Fruit fly (Drosophila melanogaster) whole organism, embryonic: ENCODE measurements around the gene Ret.
A peak's percentile ranks its signal among the peaks of the same experiment; 100 is the strongest.

Source experiments
- CG10209 ChIP-seq: fragments of 200-800 bp; sonication (Bioruptor generic); optimal IDR thresholded peaks from 3 replicates; lab custom pipeline; 2017; ENCODE audit warnings: missing biosample characterization, mild to moderate bottlenecking, missing genetic modification characterization, missing genetic modification reagents
- CG1024 ChIP-seq: fragments of 200-800 bp; sonication (Bioruptor generic); IDR thresholded peaks from 2 replicates; pipeline ENCODE4 v1.3.6; 2022; ENCODE audit warnings: missing biosample characterization, missing genetic modification characterization
- CG10274 ChIP-seq: fragments of 200-800 bp; sonication (Bioruptor generic); optimal IDR thresholded peaks from 3 replicates; lab custom pipeline; 2017; ENCODE audit warnings: missing biosample characterization, mild to moderate bottlenecking, missing genetic modification characterization
- CG10462 ChIP-seq: fragments of 200-800 bp; sonication (Bioruptor generic); optimal IDR thresholded peaks from 2 replicates; lab custom pipeline; 2016; ENCODE audit warnings: missing biosample characterization, missing genetic modification characterization
- CG11504 ChIP-seq: fragments of 200-800 bp; sonication (Bioruptor generic); optimal IDR thresholded peaks from 3 replicates; lab custom pipeline; 2019; ENCODE audit warnings: missing biosample characterization, mild to moderate bottlenecking, missing genetic modification characterization, moderate library complexity
- CG11560 ChIP-seq: fragments of 200-800 bp; sonication (Bioruptor generic); IDR thresholded peaks from 3 replicates; pipeline ENCODE4 v1.3.6; 2022; ENCODE audit warnings: missing biosample characterization, missing genetic modification characterization
- CG13123 ChIP-seq: fragments of 200-800 bp; sonication (Bioruptor generic); optimal IDR thresholded peaks from 2 replicates; lab custom pipeline; 2016; ENCODE audit warnings: missing biosample characterization, missing genetic modification characterization
- CG13894 ChIP-seq: fragments of 200-800 bp; sonication (Bioruptor generic); optimal IDR thresholded peaks from 3 replicates; lab custom pipeline; 2018; ENCODE audit warnings: missing biosample characterization, mild to moderate bottlenecking, missing genetic modification characterization, moderate library complexity
- CG14710 ChIP-seq: fragments of 200-800 bp; sonication (Bioruptor generic); optimal IDR thresholded peaks from 3 replicates; lab custom pipeline; 2019; ENCODE audit warnings: missing biosample characterization, mild to moderate bottlenecking, missing genetic modification characterization, moderate library complexity
- CG1602 ChIP-seq: fragments of 200-800 bp; sonication (Bioruptor generic); optimal IDR thresholded peaks from 3 replicates; lab custom pipeline; 2016; ENCODE audit warnings: missing biosample characterization, missing genetic modification characterization
- CG16779 ChIP-seq: fragments of 200-800 bp; sonication (Bioruptor generic); IDR thresholded peaks from 2 replicates; pipeline ENCODE4 v1.3.6; 2022; ENCODE audit warnings: missing biosample characterization, missing genetic modification characterization
- CG16813 ChIP-seq: fragments of 200-800 bp; sonication (Bioruptor generic); IDR thresholded peaks from 3 replicates; pipeline ENCODE4 v1.3.6; 2022; ENCODE audit warnings: missing biosample characterization, missing genetic modification characterization; ENCODE audit not compliant: partially characterized antibody
- CG17829 ChIP-seq: fragments of 200-800 bp; optimal IDR thresholded peaks from 2 replicates; lab custom pipeline; 2019; ENCODE audit warnings: missing biosample characterization, mild to moderate bottlenecking, missing genetic modification characterization, moderate library complexity
- CG1832 ChIP-seq: fragments of 200-800 bp; sonication (Bioruptor generic); optimal IDR thresholded peaks from 2 replicates; lab custom pipeline; 2017; ENCODE audit warnings: missing biosample characterization, mild to moderate bottlenecking, missing genetic modification characterization, inconsistent platforms
- CG18476 ChIP-seq: fragments of 200-800 bp; sonication (Bioruptor generic); optimal IDR thresholded peaks from 2 replicates; lab custom pipeline; 2016; ENCODE audit warnings: missing biosample characterization, mild to moderate bottlenecking, missing genetic modification characterization
- CG2199 ChIP-seq: fragments of 200-800 bp; sonication (Bioruptor generic); IDR thresholded peaks from 3 replicates; pipeline ENCODE4 v1.3.6; 2022; ENCODE audit warnings: missing biosample characterization, missing genetic modification characterization
- CG2712 ChIP-seq: fragments of 200-800 bp; optimal IDR thresholded peaks from 3 replicates; lab custom pipeline; 2019; ENCODE audit warnings: missing biosample characterization, mild to moderate bottlenecking, missing genetic modification characterization, moderate library complexity
- CG3065 ChIP-seq: fragments of 200-800 bp; sonication (Bioruptor generic); optimal IDR thresholded peaks from 2 replicates; lab custom pipeline; 2016; ENCODE audit warnings: missing biosample characterization, missing genetic modification characterization
- CG3407 ChIP-seq: fragments of 200-800 bp; sonication (Bioruptor generic); optimal IDR thresholded peaks from 2 replicates; lab custom pipeline; 2018; ENCODE audit warnings: missing biosample characterization, mild to moderate bottlenecking, missing genetic modification characterization
- CG4820 ChIP-seq: fragments of 200-800 bp; sonication (Bioruptor generic); optimal IDR thresholded peaks from 3 replicates; lab custom pipeline; 2016; ENCODE audit warnings: missing biosample characterization, missing genetic modification characterization
- CG4854 ChIP-seq: fragments of 200-800 bp; sonication (Bioruptor generic); optimal IDR thresholded peaks from 2 replicates; lab custom pipeline; 2016; ENCODE audit warnings: missing biosample characterization, missing genetic modification characterization, inconsistent platforms
- CG6791 ChIP-seq: fragments of 200-800 bp; sonication (Bioruptor generic); IDR thresholded peaks from 3 replicates; pipeline ENCODE4 v1.3.6; 2022; ENCODE audit warnings: missing biosample characterization, missing genetic modification characterization; ENCODE audit not compliant: partially characterized antibody
- CG6813 ChIP-seq: fragments of 200-800 bp; sonication (Bioruptor generic); optimal IDR thresholded peaks from 2 replicates; lab custom pipeline; 2017; ENCODE audit warnings: missing biosample characterization, missing genetic modification characterization, mild to moderate bottlenecking, moderate library complexity, missing genetic modification reagents
- CG7839 ChIP-seq: fragments of 200-800 bp; sonication (Bioruptor generic); optimal IDR thresholded peaks from 3 replicates; lab custom pipeline; 2018; ENCODE audit warnings: missing biosample characterization, mild to moderate bottlenecking, missing genetic modification characterization, moderate library complexity
- CG8359 ChIP-seq: fragments of 200-800 bp; sonication (Bioruptor generic); optimal IDR thresholded peaks from 2 replicates; lab custom pipeline; 2017; ENCODE audit warnings: missing biosample characterization, mild to moderate bottlenecking, missing genetic modification characterization, borderline replicate concordance
- Gsc ChIP-seq: fragments of 200-800 bp; sonication (Bioruptor generic); IDR thresholded peaks from 2 replicates; pipeline ENCODE4 v1.3.6; 2022; ENCODE audit warnings: missing biosample characterization, missing genetic modification characterization
- HHEX ChIP-seq: fragments of 200-800 bp; sonication (Bioruptor generic); optimal IDR thresholded peaks from 3 replicates; lab custom pipeline; 2017; ENCODE audit warnings: missing biosample characterization, mild to moderate bottlenecking, missing genetic modification characterization, missing genetic modification reagents
- HLH3B ChIP-seq: fragments of 200-800 bp; sonication (Bioruptor generic); IDR thresholded peaks from 2 replicates; pipeline ENCODE4 v1.3.6; 2022; ENCODE audit warnings: missing biosample characterization, missing genetic modification characterization
- HmgD ChIP-seq: fragments of 200-800 bp; sonication (Bioruptor generic); optimal IDR thresholded peaks from 3 replicates; lab custom pipeline; 2016; ENCODE audit warnings: missing biosample characterization, missing genetic modification characterization
- Kr ChIP-seq: fragments of 200-800 bp; sonication (Bioruptor generic); optimal IDR thresholded peaks from 2 replicates; lab custom pipeline; 2017; ENCODE audit warnings: missing biosample characterization, mild to moderate bottlenecking, missing genetic modification characterization
- MBD-R2 ChIP-seq: fragments of 200-800 bp; sonication (Bioruptor generic); IDR thresholded peaks from 2 replicates; pipeline ENCODE4 v1.3.6; 2022; ENCODE audit warnings: missing biosample characterization, missing genetic modification characterization
- Nf-YC ChIP-seq: fragments of 200-800 bp; optimal IDR thresholded peaks from 3 replicates; lab custom pipeline; 2019; ENCODE audit warnings: missing biosample characterization, mild to moderate bottlenecking, missing genetic modification characterization, moderate library complexity
- PHDP ChIP-seq: fragments of 200-800 bp; sonication (Bioruptor generic); optimal IDR thresholded peaks from 3 replicates; lab custom pipeline; 2018; ENCODE audit warnings: missing biosample characterization, mild to moderate bottlenecking, missing genetic modification characterization, moderate library complexity
- Rfx ChIP-seq: fragments of 200-800 bp; sonication (Bioruptor generic); IDR thresholded peaks from 2 replicates; pipeline ENCODE4 v1.3.6; 2022; ENCODE audit warnings: missing biosample characterization, missing genetic modification characterization
- Sry-δ ChIP-seq: fragments of 200-800 bp; sonication (Bioruptor generic); optimal IDR thresholded peaks from 2 replicates; lab custom pipeline; 2016; ENCODE audit warnings: missing biosample characterization, missing genetic modification characterization
- Ssrp ChIP-seq: fragments of 200-800 bp; sonication (Bioruptor generic); optimal IDR thresholded peaks from 2 replicates; lab custom pipeline; 2018; ENCODE audit warnings: missing biosample characterization, mild to moderate bottlenecking, missing genetic modification characterization, moderate library complexity
- Trl ChIP-seq, 3 experiments: fragments of >200 bp in 2 of 3; fragments of 200-800 bp in 1 of 3; sonication (Bioruptor generic) in 1 of 3; optimal IDR thresholded peaks; 2 replicates in 1 of 3; 3 replicates in 2 of 3; lab custom pipeline; 2016 to 2017; ENCODE audit warnings: missing biosample characterization in 1 of 3, missing genetic modification characterization in 1 of 3
- ase ChIP-seq: fragments of 200-800 bp; sonication (Bioruptor generic); IDR thresholded peaks from 3 replicates; pipeline ENCODE4 v1.3.6; 2022; ENCODE audit warnings: missing biosample characterization, missing genetic modification characterization
- ato ChIP-seq: fragments of 200-800 bp; sonication (Bioruptor generic); IDR thresholded peaks from 2 replicates; pipeline ENCODE4 v1.3.6; 2022; ENCODE audit warnings: missing biosample characterization, missing genetic modification characterization; ENCODE audit not compliant: partially characterized antibody
- ci ChIP-seq: fragments of 200-800 bp; sonication (Bioruptor generic); IDR thresholded peaks from 3 replicates; pipeline ENCODE4 v1.3.6; 2022; ENCODE audit warnings: missing biosample characterization, missing genetic modification characterization
- crol ChIP-seq: fragments of 200-800 bp; sonication (Bioruptor generic); IDR thresholded peaks from 2 replicates; pipeline ENCODE4 v1.3.6; 2022; ENCODE audit warnings: missing biosample characterization, missing genetic modification characterization
- dm ChIP-seq: fragments of 200-800 bp; sonication (Bioruptor generic); optimal IDR thresholded peaks from 3 replicates; lab custom pipeline; 2016; ENCODE audit warnings: missing biosample characterization, missing genetic modification characterization
- dpn ChIP-seq, 2 experiments: fragments of 200-800 bp; sonication (Bioruptor generic); optimal IDR thresholded peaks; 3 replicates each; lab custom pipeline; 2016; ENCODE audit warnings: missing biosample characterization in 2 of 2, missing genetic modification characterization in 2 of 2
- fd96Cb ChIP-seq: fragments of 200-800 bp; sonication (Bioruptor generic); optimal IDR thresholded peaks from 2 replicates; lab custom pipeline; 2018; ENCODE audit warnings: missing biosample characterization, mild to moderate bottlenecking, missing genetic modification characterization, moderate library complexity
- gcm2 ChIP-seq: fragments of 200-800 bp; sonication (Bioruptor generic); optimal IDR thresholded peaks from 2 replicates; lab custom pipeline; 2016; ENCODE audit warnings: missing biosample characterization, missing genetic modification characterization
- inv ChIP-seq: fragments of 200-800 bp; sonication (Bioruptor generic); IDR thresholded peaks from 2 replicates; pipeline ENCODE4 v1.3.6; 2022; ENCODE audit warnings: missing biosample characterization, missing genetic modification characterization; ENCODE audit not compliant: partially characterized antibody
- nmo ChIP-seq: fragments of 200-800 bp; sonication (Bioruptor generic); optimal IDR thresholded peaks from 2 replicates; lab custom pipeline; 2018; ENCODE audit warnings: missing biosample characterization, mild to moderate bottlenecking, missing genetic modification characterization, moderate library complexity
- oc ChIP-seq: fragments of 200-800 bp; sonication (Bioruptor generic); optimal IDR thresholded peaks from 2 replicates; lab custom pipeline; 2018; ENCODE audit warnings: missing biosample characterization, mild to moderate bottlenecking, missing genetic modification characterization, moderate library complexity
- row ChIP-seq: fragments of 200-800 bp; sonication (Bioruptor generic); IDR thresholded peaks from 3 replicates; pipeline ENCODE4 v1.3.6; 2022; ENCODE audit warnings: missing biosample characterization, missing genetic modification characterization
- sima ChIP-seq: fragments of 200-800 bp; sonication (Bioruptor generic); optimal IDR thresholded peaks from 2 replicates; lab custom pipeline; 2016; ENCODE audit warnings: missing biosample characterization, missing genetic modification characterization

Ret gene

dm6 chr2L:21158554-21158953 lies 40.0 kb downstream of the Ret start, which contains the start of the genes Coq3 and Pld3 (continued):
- TF ChIP-seq Nf-YC, result peak; percentile 66
- TF ChIP-seq CG17829, result peak; percentile 88
- TF ChIP-seq Kr (GFP tag; lab: Kevin White, UChicago), result no peak
- peak; percentile 54 for TF ChIP-seq CG10462 (GFP tag; lab: Kevin White, UChicago)
- TF ChIP-seq CG13894 (tag; lab: Kevin White, UChicago), result peak; percentile 82
- TF ChIP-seq inv (GFP tag; lab: Robert Waterston, UW), result no peak
- TF ChIP-seq ase, result peak; percentile 76; the same call in 2 of the 3 replicates
- peak; percentile 37 for TF ChIP-seq CG10274 (GFP tag; lab: Kevin White, UChicago)
- 0 out of 3 replicates have a peak, but pooled peaks have one; percentile 38 for TF ChIP-seq CG2199 (GFP tag; lab: Robert Waterston, UW)
- peak; percentile 80 for TF ChIP-seq nmo
- TF ChIP-seq HmgD (GFP tag; lab: Kevin White, UChicago), result no peak
- peak; percentile 80 for TF ChIP-seq HHEX
- TF ChIP-seq Gsc (GFP tag; lab: Robert Waterston, UW), result no peak
- TF ChIP-seq fd96Cb, result peak; percentile 76
- TF ChIP-seq dm, result no peak
- TF ChIP-seq sima, result no peak
- peak; percentile 85 for TF ChIP-seq row
- TF ChIP-seq gcm2, result no peak
- peak; percentile 64 for TF ChIP-seq CG8359 (GFP tag; lab: Kevin White, UChicago)
- TF ChIP-seq CG3065 (GFP tag; lab: Kevin White, UChicago), result peak; percentile 52
- TF ChIP-seq oc (tag; lab: Kevin White, UChicago), result no peak
- TF ChIP-seq CG16813 (GFP tag; lab: Robert Waterston, UW), result no peak
- TF ChIP-seq Rfx, result peak; percentile 89
- peak; percentile 81 for TF ChIP-seq CG10209 (GFP tag; lab: Kevin White, UChicago)
- TF ChIP-seq CG1602 (GFP tag; lab: Kevin White, UChicago), result peak; percentile 72
- peak; percentile 68 for TF ChIP-seq CG6813
- TF ChIP-seq Trl (optimal IDR thresholded peaks at IDR 0.05; lab: Kevin White, UChicago), result no peak
- TF ChIP-seq Trl (GFP tag; optimal IDR thresholded peaks at IDR 0.05; lab: Kevin White, UChicago), result peak; percentile 72
- peak; percentile 86 for TF ChIP-seq CG7839 (tag; lab: Kevin White, UChicago)
- no peak for TF ChIP-seq ato (GFP tag; lab: Robert Waterston, UW)
- peak; percentile 18 for TF ChIP-seq CG3407
- peak; percentile 77 for TF ChIP-seq CG14710 (tag; lab: Kevin White, UChicago)
- TF ChIP-seq PHDP (tag; lab: Kevin White, UChicago), result peak; percentile 86
- peak; percentile 69 for TF ChIP-seq CG4820 (GFP tag; lab: Kevin White, UChicago)
- peak; percentile 57 for TF ChIP-seq CG13123
- TF ChIP-seq CG18476, result peak; percentile 75
- TF ChIP-seq CG1024, result peak; percentile 67
- no peak for TF ChIP-seq CG6791 (GFP tag; lab: Robert Waterston, UW)
- TF ChIP-seq MBD-R2 (GFP tag; lab: Robert Waterston, UW), result peak; percentile 81
- TF ChIP-seq CG11560, result no peak
- TF ChIP-seq Sry-δ, result peak; percentile 23
- TF ChIP-seq HLH3B (GFP tag; lab: Robert Waterston, UW), result peak; percentile 72
- TF ChIP-seq ci (GFP tag; lab: Robert Waterston, UW), result peak; percentile 87
- no peak for TF ChIP-seq crol (GFP tag; lab: Robert Waterston, UW)
- TF ChIP-seq CG4854 (GFP tag; lab: Kevin White, UChicago), result peak; percentile 61
- peak; percentile 86 for TF ChIP-seq CG11504 (tag; lab: Kevin White, UChicago)
- TF ChIP-seq CG1832, result no peak
- TF ChIP-seq dpn (GFP tag; optimal IDR thresholded peaks at IDR 0.05; lab: Kevin White, UChicago), result peak; percentile 73 to 83
- peak; percentile 80 for TF ChIP-seq CG16779
- peak; percentile 88 for TF ChIP-seq CG2712
- TF ChIP-seq Ssrp (tag; lab: Kevin White, UChicago), result peak; percentile 73
